Worm (Caenorhabditis elegans) whole organism, L4 larva: ENCODE measurements around the gene lev-8.

Source experiments
- ceh-20 ChIP-seq: fragments of 200-800 bp; sonication (Bioruptor generic); IDR thresholded peaks from 2 replicates; pipeline ENCODE4 v1.3.6; 2022; ENCODE audit warnings: missing genetic modification reagents, missing genetic modification characterization, missing compliant biosample characterization
- fos-1 ChIP-seq: fragments of 150-350 bp; optimal IDR thresholded peaks from 2 replicates; lab custom pipeline; 2014; ENCODE audit warnings: missing biosample characterization, missing genetic modification characterization
- lin-39 ChIP-seq: fragments of 150-350 bp; optimal IDR thresholded peaks from 2 replicates; lab custom pipeline; 2014; ENCODE audit warnings: missing biosample characterization, missing genetic modification reagents, missing genetic modification characterization
- mdl-1 ChIP-seq, 2 experiments: fragments of 150-350 bp in 1 of 2; sonication (generic microtip) in 1 of 2; optimal IDR thresholded peaks; 2 replicates each; lab custom pipeline; 2014 to 2017; ENCODE audit warnings: missing biosample characterization in 2 of 2, missing genetic modification characterization in 2 of 2
- nhr-25 ChIP-seq: sonication (generic microtip); optimal IDR thresholded peaks from 2 replicates; lab custom pipeline; 2017; ENCODE audit warnings: missing genetic modification characterization, mild to moderate bottlenecking, missing compliant biosample characterization, antibody characterized with exemption, moderate library complexity, borderline replicate concordance; ENCODE audit not compliant: insufficient read depth
- nhr-42 ChIP-seq: fragments of 200-800 bp; sonication (Bioruptor generic); IDR thresholded peaks from 2 replicates; pipeline ENCODE4 v1.3.6; 2022; ENCODE audit warnings: missing genetic modification characterization, missing compliant biosample characterization
- nhr-6 ChIP-seq: fragments of 150-350 bp; optimal IDR thresholded peaks from 2 replicates; lab custom pipeline; 2014; ENCODE audit warnings: missing biosample characterization, missing genetic modification characterization
- pqm-1 ChIP-seq: sonication (generic microtip); optimal IDR thresholded peaks from 2 replicates; lab custom pipeline; 2017; ENCODE audit warnings: missing biosample characterization, missing genetic modification characterization

DNA sequence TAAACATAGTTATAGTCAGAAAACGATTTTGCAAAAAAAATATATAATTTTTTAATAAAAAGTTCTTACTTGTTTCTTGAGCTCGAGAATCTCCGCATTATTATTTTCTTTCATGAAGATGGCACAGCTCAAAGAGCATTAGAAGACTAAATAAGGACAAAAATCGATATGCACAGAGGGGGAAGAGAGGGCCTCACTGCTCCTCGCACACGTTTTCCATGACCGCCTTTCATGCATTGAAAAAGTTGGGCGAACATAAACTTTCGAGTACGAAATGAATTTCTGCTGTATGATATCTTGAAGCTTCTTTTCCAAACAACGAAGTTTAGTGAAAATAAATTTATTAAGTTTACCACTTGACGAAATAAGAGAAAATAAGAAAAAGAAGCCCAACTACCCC is 49.5 kb upstream of the lev-8 start, which contains the start of gene ccdc-149:
- TF ChIP-seq pqm-1 (tag; lab: Kevin White, UChicago) (no peak), nhr-6 (tag; lab: Kevin White, UChicago) (no peak), fos-1 (no peak), lin-39 (no peak), nhr-42 (no peak), nhr-25 (tag; lab: Kevin White, UChicago) (no peak), mdl-1 (tag; optimal IDR thresholded peaks at IDR 0.05; lab: Kevin White, UChicago) (no peak), ceh-20 (GFP tag; lab: Robert Waterston, UW) (no peak)
